Fruit fly (Drosophila melanogaster) whole organism, prepupa: ENCODE results near the gene enc.

Experiments used
- Blimp-1 ChIP-seq: fragments of 200-800 bp; sonication (Bioruptor generic); optimal IDR thresholded peaks from 3 replicates; lab custom pipeline; 2017; ENCODE audit warnings: missing biosample characterization, missing genetic modification characterization, mild to moderate bottlenecking, moderate library complexity, missing genetic modification reagents
- pdm3 ChIP-seq: fragments of 200-800 bp; sonication (Bioruptor generic); optimal IDR thresholded peaks from 3 replicates; lab custom pipeline; 2016; ENCODE audit warnings: missing biosample characterization, missing genetic modification characterization

dm6 chr3L:3862504-3863380 lies 44.3 kb downstream of the enc start:
- TF ChIP-seq Blimp-1 (GFP tag; lab: Kevin White, UChicago): no peak
- TF ChIP-seq pdm3 (GFP tag; lab: Kevin White, UChicago): peak; percentile 29
